Fruit fly (Drosophila melanogaster) whole organism, embryonic: ENCODE measurements around the gene CG14965.

ENCODE experiments used
- ATbp ChIP-seq: fragments of 200-800 bp; sonication (Bioruptor generic); optimal IDR thresholded peaks from 2 replicates; lab custom pipeline; 2017; ENCODE audit warnings: missing biosample characterization, mild to moderate bottlenecking, missing genetic modification characterization, missing genetic modification reagents
- Atf-2 ChIP-seq: fragments of 200-800 bp; sonication (Bioruptor generic); optimal IDR thresholded peaks from 2 replicates; lab custom pipeline; 2016; ENCODE audit warnings: missing biosample characterization, missing genetic modification characterization
- BEAF-32 ChIP-seq: fragments of 200-800 bp; sonication (Bioruptor generic); optimal IDR thresholded peaks from 3 replicates; lab custom pipeline; 2017; ENCODE audit warnings: missing biosample characterization, missing genetic modification characterization, mild to moderate bottlenecking, moderate library complexity, missing genetic modification reagents
- CG11456 ChIP-seq: fragments of 200-800 bp; sonication (Bioruptor generic); IDR thresholded peaks from 3 replicates; pipeline ENCODE4 v1.3.6; 2022; ENCODE audit warnings: missing biosample characterization, missing genetic modification characterization
- CG12299 ChIP-seq: fragments of 200-800 bp; sonication (Bioruptor generic); optimal IDR thresholded peaks from 2 replicates; lab custom pipeline; 2018; ENCODE audit warnings: missing biosample characterization, mild to moderate bottlenecking, missing genetic modification characterization
- CG13296 ChIP-seq: fragments of 200-800 bp; sonication (Bioruptor generic); optimal IDR thresholded peaks from 3 replicates; lab custom pipeline; 2018; ENCODE audit warnings: missing biosample characterization, mild to moderate bottlenecking, missing genetic modification characterization
- CG13424 ChIP-seq: fragments of 200-800 bp; sonication (Bioruptor generic); optimal IDR thresholded peaks from 2 replicates; lab custom pipeline; 2019; ENCODE audit warnings: missing biosample characterization, mild to moderate bottlenecking, missing genetic modification characterization, moderate library complexity
- CG17385 ChIP-seq: fragments of 200-800 bp; sonication (Bioruptor generic); optimal IDR thresholded peaks from 3 replicates; lab custom pipeline; 2018; ENCODE audit warnings: missing biosample characterization, mild to moderate bottlenecking, missing genetic modification characterization
- CG18011 ChIP-seq: fragments of 200-800 bp; sonication (Bioruptor generic); optimal IDR thresholded peaks from 2 replicates; lab custom pipeline; 2017; ENCODE audit warnings: missing biosample characterization, missing genetic modification characterization, mild to moderate bottlenecking, moderate library complexity, missing genotype
- CG18476 ChIP-seq: fragments of 200-800 bp; sonication (Bioruptor generic); optimal IDR thresholded peaks from 2 replicates; lab custom pipeline; 2016; ENCODE audit warnings: missing biosample characterization, mild to moderate bottlenecking, missing genetic modification characterization
- CG2678 ChIP-seq: fragments of 200-800 bp; sonication (Bioruptor generic); optimal IDR thresholded peaks from 3 replicates; lab custom pipeline; 2019; ENCODE audit warnings: missing biosample characterization, mild to moderate bottlenecking, missing genetic modification characterization, moderate library complexity
- CG31441 ChIP-seq: fragments of 200-800 bp; sonication (Bioruptor generic); IDR thresholded peaks from 2 replicates; pipeline ENCODE4 v1.3.6; 2022; ENCODE audit warnings: missing biosample characterization, missing genetic modification characterization
- CG32767 ChIP-seq: fragments of 200-800 bp; sonication (Bioruptor generic); IDR thresholded peaks from 2 replicates; pipeline ENCODE4 v1.3.6; 2022; ENCODE audit warnings: missing biosample characterization, missing genetic modification characterization
- CG4707 ChIP-seq: fragments of 200-800 bp; sonication (Bioruptor generic); optimal IDR thresholded peaks from 2 replicates; lab custom pipeline; 2018; ENCODE audit warnings: missing biosample characterization, mild to moderate bottlenecking, missing genetic modification characterization, moderate library complexity
- CG7987 ChIP-seq: fragments of 200-800 bp; sonication (Bioruptor generic); optimal IDR thresholded peaks from 2 replicates; lab custom pipeline; 2018; ENCODE audit warnings: missing biosample characterization, mild to moderate bottlenecking, missing genetic modification characterization, moderate library complexity
- CG8944 ChIP-seq: fragments of 200-800 bp; sonication (Bioruptor generic); optimal IDR thresholded peaks from 3 replicates; lab custom pipeline; 2016; ENCODE audit warnings: missing biosample characterization, missing genetic modification characterization
- CG9609 ChIP-seq: fragments of 200-800 bp; sonication (Bioruptor generic); optimal IDR thresholded peaks from 3 replicates; lab custom pipeline; 2016; ENCODE audit warnings: missing biosample characterization, missing genetic modification characterization
- CG9817 ChIP-seq: fragments of 200-800 bp; sonication (Bioruptor generic); optimal IDR thresholded peaks from 2 replicates; lab custom pipeline; 2018; ENCODE audit warnings: missing biosample characterization, mild to moderate bottlenecking, missing genetic modification characterization, moderate library complexity
- Dp ChIP-seq: fragments of 200-800 bp; sonication (Bioruptor generic); optimal IDR thresholded peaks from 2 replicates; lab custom pipeline; 2018; ENCODE audit warnings: missing biosample characterization, mild to moderate bottlenecking, missing genetic modification characterization, moderate library complexity
- ERR ChIP-seq: fragments of 200-800 bp; sonication (Bioruptor generic); optimal IDR thresholded peaks from 2 replicates; lab custom pipeline; 2016; ENCODE audit warnings: missing biosample characterization, missing genetic modification characterization
- Hr78 ChIP-seq, 2 experiments: fragments of 200-800 bp in 1 of 2; fragments of >200 bp in 1 of 2; sonication (Bioruptor generic) in 1 of 2; optimal IDR thresholded peaks; 2 replicates each; lab custom pipeline; 2017 to 2019; ENCODE audit warnings: missing biosample characterization in 2 of 2, missing genetic modification characterization in 2 of 2, mild to moderate bottlenecking in 1 of 2, moderate library complexity in 1 of 2
- Hsf ChIP-seq: fragments of 200-800 bp; sonication (Bioruptor generic); optimal IDR thresholded peaks from 3 replicates; lab custom pipeline; 2016; ENCODE audit warnings: missing biosample characterization, missing genetic modification characterization
- Mes4 ChIP-seq: fragments of 200-800 bp; sonication (Bioruptor generic); optimal IDR thresholded peaks from 2 replicates; lab custom pipeline; 2016; ENCODE audit warnings: missing biosample characterization, missing genetic modification characterization
- Neu2 ChIP-seq: fragments of 200-800 bp; sonication (Bioruptor generic); optimal IDR thresholded peaks from 3 replicates; lab custom pipeline; 2016; ENCODE audit warnings: missing biosample characterization, missing genetic modification characterization, borderline replicate concordance
- Ravus ChIP-seq: fragments of 200-800 bp; sonication (Bioruptor generic); IDR thresholded peaks from 2 replicates; pipeline ENCODE4 v1.3.6; 2022; ENCODE audit warnings: missing biosample characterization, missing genetic modification characterization
- Scr ChIP-seq: fragments of 200-800 bp; sonication (Bioruptor generic); IDR thresholded peaks from 2 replicates; pipeline ENCODE4 v1.3.6; 2022; ENCODE audit warnings: missing biosample characterization, missing genetic modification characterization; ENCODE audit not compliant: partially characterized antibody
- Sry-β ChIP-seq: fragments of 200-800 bp; sonication (Bioruptor generic); optimal IDR thresholded peaks from 2 replicates; lab custom pipeline; 2018; ENCODE audit warnings: missing biosample characterization, mild to moderate bottlenecking, missing genetic modification characterization, moderate library complexity
- Sry-δ ChIP-seq: fragments of 200-800 bp; sonication (Bioruptor generic); optimal IDR thresholded peaks from 2 replicates; lab custom pipeline; 2016; ENCODE audit warnings: missing biosample characterization, missing genetic modification characterization
- Stat92E ChIP-seq, 3 experiments: fragments of >200 bp in 2 of 3; fragments of 200-800 bp in 1 of 3; sonication (Bioruptor generic) in 1 of 3; optimal IDR thresholded peaks; 2 replicates each; lab custom pipeline; 2017 to 2019; ENCODE audit warnings: missing biosample characterization in 3 of 3, missing genetic modification characterization in 3 of 3, mild to moderate bottlenecking in 1 of 3, moderate library complexity in 1 of 3
- ase ChIP-seq: fragments of 200-800 bp; sonication (Bioruptor generic); IDR thresholded peaks from 3 replicates; pipeline ENCODE4 v1.3.6; 2022; ENCODE audit warnings: missing biosample characterization, missing genetic modification characterization
- bsh ChIP-seq, 2 experiments: fragments of 200-800 bp; sonication (Bioruptor generic); optimal IDR thresholded peaks; 2 replicates each; lab custom pipeline; 2017 to 2018; ENCODE audit warnings: mild to moderate bottlenecking in 2 of 2, missing biosample characterization in 2 of 2, missing genetic modification characterization in 2 of 2, moderate library complexity in 1 of 2
- dmrt99B ChIP-seq: fragments of 200-800 bp; sonication (Bioruptor generic); optimal IDR thresholded peaks from 2 replicates; lab custom pipeline; 2018; ENCODE audit warnings: missing biosample characterization, mild to moderate bottlenecking, missing genetic modification characterization, moderate library complexity
- dysf ChIP-seq: fragments of 200-800 bp; sonication (Bioruptor generic); IDR thresholded peaks from 3 replicates; pipeline ENCODE4 v1.3.6; 2022; ENCODE audit warnings: missing biosample characterization, missing genetic modification characterization
- esg ChIP-seq: fragments of 200-800 bp; sonication (Bioruptor generic); conservative IDR thresholded peaks from 2 replicates; pipeline ENCODE4 v1.3.6; 2022; ENCODE audit warnings: missing biosample characterization, missing genetic modification characterization
- eve ChIP-seq, 2 experiments: fragments of >200 bp; optimal IDR thresholded peaks; 2 replicates each; lab custom pipeline; 2017; ENCODE audit warnings: missing biosample characterization in 2 of 2, missing genetic modification characterization in 2 of 2
- fd3F ChIP-seq: fragments of 200-800 bp; sonication (Bioruptor generic); optimal IDR thresholded peaks from 2 replicates; lab custom pipeline; 2018; ENCODE audit warnings: missing biosample characterization, mild to moderate bottlenecking, missing genetic modification characterization, moderate library complexity
- ftz-f1 ChIP-seq: fragments of 200-800 bp; sonication (Bioruptor generic); optimal IDR thresholded peaks from 2 replicates; lab custom pipeline; 2016; ENCODE audit warnings: missing biosample characterization, missing genetic modification characterization
- gem ChIP-seq: fragments of 200-800 bp; sonication (Bioruptor generic); optimal IDR thresholded peaks from 2 replicates; lab custom pipeline; 2019; ENCODE audit warnings: missing biosample characterization, mild to moderate bottlenecking, missing genetic modification characterization, moderate library complexity
- gsb-n ChIP-seq: fragments of 200-800 bp; sonication (Bioruptor generic); optimal IDR thresholded peaks from 3 replicates; lab custom pipeline; 2018; ENCODE audit warnings: missing biosample characterization, mild to moderate bottlenecking, missing genetic modification characterization
- jigr1 ChIP-seq: fragments of 200-800 bp; sonication (Bioruptor generic); IDR thresholded peaks from 3 replicates; pipeline ENCODE4 v1.3.6; 2022; ENCODE audit warnings: missing biosample characterization, missing genetic modification characterization
- nmo ChIP-seq: fragments of 200-800 bp; sonication (Bioruptor generic); optimal IDR thresholded peaks from 2 replicates; lab custom pipeline; 2018; ENCODE audit warnings: missing biosample characterization, mild to moderate bottlenecking, missing genetic modification characterization, moderate library complexity
- pan ChIP-seq, 4 experiments: fragments of >200 bp in 3 of 4; fragments of 200-800 bp in 1 of 4; sonication (Bioruptor generic) in 1 of 4; optimal IDR thresholded peaks in 3 of 4; IDR thresholded peaks in 1 of 4; 2 replicates each; pipeline versions ENCODE4 v1.3.6 to Lab custom; 2017 to 2022; ENCODE audit warnings: missing biosample characterization in 2 of 4, missing genetic modification characterization in 2 of 4, mixed read lengths in 1 of 4
- peb ChIP-seq: fragments of 200-800 bp; sonication (Bioruptor generic); IDR thresholded peaks from 2 replicates; pipeline ENCODE4 v1.3.6; 2022; ENCODE audit warnings: missing biosample characterization, missing genetic modification characterization
- pzg ChIP-seq: fragments of 200-800 bp; sonication (Bioruptor generic); optimal IDR thresholded peaks from 3 replicates; lab custom pipeline; 2018; ENCODE audit warnings: missing biosample characterization, mild to moderate bottlenecking, missing genetic modification characterization, moderate library complexity
- repo ChIP-seq: fragments of 200-800 bp; sonication (Bioruptor generic); optimal IDR thresholded peaks from 2 replicates; lab custom pipeline; 2016; ENCODE audit warnings: missing biosample characterization, missing genetic modification characterization
- seq ChIP-seq: fragments of 200-800 bp; sonication (Bioruptor generic); IDR thresholded peaks from 2 replicates; pipeline ENCODE4 v1.3.6; 2022; ENCODE audit warnings: missing biosample characterization, missing genetic modification characterization
- sima ChIP-seq: fragments of 200-800 bp; sonication (Bioruptor generic); optimal IDR thresholded peaks from 2 replicates; lab custom pipeline; 2016; ENCODE audit warnings: missing biosample characterization, missing genetic modification characterization
- ssp ChIP-seq: fragments of 200-800 bp; sonication (Bioruptor generic); IDR thresholded peaks from 2 replicates; pipeline ENCODE4 v1.3.6; 2022; ENCODE audit warnings: missing biosample characterization, missing genetic modification characterization
- toy ChIP-seq: fragments of 200-800 bp; sonication (Bioruptor generic); IDR thresholded peaks from 2 replicates; pipeline ENCODE4 v1.3.6; 2022; ENCODE audit warnings: missing biosample characterization, missing genetic modification characterization
- zf30C ChIP-seq: fragments of 200-800 bp; sonication (Bioruptor generic); optimal IDR thresholded peaks from 3 replicates; lab custom pipeline; 2018; ENCODE audit warnings: missing biosample characterization, mild to moderate bottlenecking, missing genetic modification characterization

The CG14965 gene

dm6 chr3L:3197464-3197863 lies 5.2 kb upstream of the CG14965 start, which contains the start of gene CG14966 (continued):
- no peak for TF ChIP-seq CG31441
- TF ChIP-seq Mes4 (GFP tag; lab: Kevin White, UChicago): no peak
- peak; percentile 96 for TF ChIP-seq Sry-δ (GFP tag; lab: Kevin White, UChicago)
- TF ChIP-seq CG8944: no peak
- peak; percentile 43 for TF ChIP-seq nmo (GFP tag; lab: Kevin White, UChicago)
- no peak for TF ChIP-seq pan (optimal IDR thresholded peaks at IDR 0.05; lab: Kevin White, UChicago)
- TF ChIP-seq pan (GFP tag; optimal IDR thresholded peaks at IDR 0.05 in 1 of 2, IDR thresholded peaks at IDR 0.05 in 1 of 2): no peak
- TF ChIP-seq dmrt99B (tag; lab: Kevin White, UChicago): no peak
- no peak for TF ChIP-seq Sry-β (GFP tag; lab: Kevin White, UChicago)
- peak; percentile 6 for TF ChIP-seq CG9817
- no peak for TF ChIP-seq esg (GFP tag; lab: Robert Waterston, UW)
- TF ChIP-seq CG18476 (GFP tag; lab: Kevin White, UChicago): no peak
- TF ChIP-seq CG9609 (GFP tag; lab: Kevin White, UChicago): no peak
- no peak for TF ChIP-seq CG18011 (GFP tag; lab: Kevin White, UChicago)
- TF ChIP-seq pzg (GFP tag; lab: Kevin White, UChicago): peak; percentile 89
- TF ChIP-seq zf30C (GFP tag; lab: Kevin White, UChicago): no peak
- peak; percentile 31 for TF ChIP-seq CG13424
- no peak for TF ChIP-seq fd3F (GFP tag; lab: Kevin White, UChicago)
- TF ChIP-seq ERR (GFP tag; lab: Kevin White, UChicago): peak; percentile 25
- TF ChIP-seq CG13296 (GFP tag; lab: Kevin White, UChicago): no peak
- no peak for TF ChIP-seq CG12299
- no peak for TF ChIP-seq bsh (GFP tag; optimal IDR thresholded peaks at IDR 0.05; lab: Kevin White, UChicago)
- TF ChIP-seq CG11456 (GFP tag; lab: Robert Waterston, UW): no peak
- TF ChIP-seq CG2678 (tag; lab: Kevin White, UChicago): peak; percentile 4
- peak; percentile 33 for TF ChIP-seq gem (tag; lab: Kevin White, UChicago)
- peak; percentile 42 for TF ChIP-seq Dp
- no peak for TF ChIP-seq Atf-2 (GFP tag; lab: Kevin White, UChicago)
- TF ChIP-seq dysf (GFP tag; lab: Robert Waterston, UW): no peak
- TF ChIP-seq CG32767 (GFP tag; lab: Robert Waterston, UW): no peak
- no peak for TF ChIP-seq seq (GFP tag; lab: Robert Waterston, UW)
- TF ChIP-seq jigr1 (GFP tag; lab: Robert Waterston, UW): no peak
- peak; percentile 2 for TF ChIP-seq CG7987 (GFP tag; lab: Kevin White, UChicago)
- no peak for TF ChIP-seq CG4707 (GFP tag; lab: Kevin White, UChicago)
- TF ChIP-seq Hr78 (GFP tag; optimal IDR thresholded peaks at IDR 0.05; lab: Kevin White, UChicago): no peak
- TF ChIP-seq Neu2: no peak
- TF ChIP-seq BEAF-32: peak; percentile 90
- TF ChIP-seq toy (GFP tag; lab: Robert Waterston, UW): no peak
- TF ChIP-seq ATbp (GFP tag; lab: Kevin White, UChicago): no peak
- no peak for TF ChIP-seq eve (GFP tag; optimal IDR thresholded peaks at IDR 0.05; lab: Kevin White, UChicago)
- TF ChIP-seq Hsf (GFP tag; lab: Kevin White, UChicago): peak; percentile 15
- TF ChIP-seq Ravus (GFP tag; lab: Robert Waterston, UW): no peak
- no peak for TF ChIP-seq peb (GFP tag; lab: Robert Waterston, UW)
- TF ChIP-seq ssp (GFP tag; lab: Robert Waterston, UW): no peak
- TF ChIP-seq repo (GFP tag; lab: Kevin White, UChicago): no peak
- no peak for TF ChIP-seq ftz-f1
- no peak for TF ChIP-seq gsb-n
- TF ChIP-seq ase (GFP tag; lab: Robert Waterston, UW): no peak
- TF ChIP-seq CG17385 (GFP tag; lab: Kevin White, UChicago): no peak
- no peak for TF ChIP-seq sima (GFP tag; lab: Kevin White, UChicago)
- peak; percentile 89 for TF ChIP-seq Scr (GFP tag; lab: Robert Waterston, UW)
- TF ChIP-seq Stat92E (GFP tag; optimal IDR thresholded peaks at IDR 0.05; lab: Kevin White, UChicago): peak in 1 of 3 experiments; percentile 80
